ENCODE assay signal across 3 fruit fly cellular contexts in the genomic region with DNA sequence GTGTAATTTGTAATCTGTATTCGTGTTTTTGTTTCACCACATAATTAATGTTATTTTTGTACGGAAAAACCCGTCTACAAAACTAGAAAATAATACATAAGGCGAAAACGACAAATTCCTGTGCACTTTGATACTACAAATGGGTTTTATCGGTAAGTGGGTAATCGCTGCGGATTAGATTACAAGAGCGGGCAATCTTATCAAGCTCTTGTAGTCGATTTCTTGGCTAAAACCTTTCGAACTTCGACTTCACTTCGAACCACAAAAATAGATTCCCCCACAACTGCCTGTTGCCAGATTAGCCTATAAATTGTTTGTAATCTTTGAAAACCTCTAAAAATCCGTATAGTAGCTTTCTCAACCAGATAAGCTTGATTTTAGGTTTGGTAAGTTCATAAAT.
A peak's percentile ranks its signal among the peaks of the same experiment; 100 is the strongest.
TF ChIP-seq lines count a peak whose summit lies in the region.

No protein-coding gene starts in this region.

- TF ChIP-seq CTCF in whole organism, embryonic (GFP tag; optimal IDR thresholded peaks at IDR 0.05; lab: Kevin White, UChicago): no peak

TF ChIP-seq in whole organism, embryonic, 481 proteins besides CTCF, POLR2A, EP300 and RAD21:
- no peak for TF ChIP-seq Asciz (GFP tag; optimal IDR thresholded peaks at IDR 0.05; lab: Kevin White, UChicago)
- TF ChIP-seq sug (tag; optimal IDR thresholded peaks at IDR 0.05; lab: Kevin White, UChicago): peak; percentile 11
- peak; percentile 15 for TF ChIP-seq grn (GFP tag; optimal IDR thresholded peaks at IDR 0.05; lab: Kevin White, UChicago)
- TF ChIP-seq Vsx1 (GFP tag; optimal IDR thresholded peaks at IDR 0.05; lab: Kevin White, UChicago): peak; percentile 63
- peak; percentile 16 for TF ChIP-seq CG34376 (GFP tag; optimal IDR thresholded peaks at IDR 0.05; lab: Kevin White, UChicago)
- TF ChIP-seq CG15479 (GFP tag; optimal IDR thresholded peaks at IDR 0.05; lab: Kevin White, UChicago): no peak
- TF ChIP-seq GATAe (GFP tag; conservative IDR thresholded peaks at IDR 0.05; lab: Robert Waterston, UW): peak; percentile 16; the same call in 1 of the 2 replicates
- TF ChIP-seq CG4707 (GFP tag; optimal IDR thresholded peaks at IDR 0.05; lab: Kevin White, UChicago): no peak
- peak; percentile 26 for TF ChIP-seq mirr (GFP tag; optimal IDR thresholded peaks at IDR 0.05; lab: Kevin White, UChicago)
- no peak for TF ChIP-seq pb (GFP tag; optimal IDR thresholded peaks at IDR 0.05; lab: Kevin White, UChicago)
- TF ChIP-seq exex (tag; optimal IDR thresholded peaks at IDR 0.05; lab: Kevin White, UChicago): peak; percentile 92
- no peak for TF ChIP-seq CG2199 (GFP tag; IDR thresholded peaks at IDR 0.05; lab: Robert Waterston, UW)
TF ChIP-seq in whole organism, embryonic: peak in this region for 7.

TF ChIP-seq in whole organism, prepupa, 60 proteins besides CTCF, POLR2A, EP300 and RAD21:
- no peak for TF ChIP-seq CG1621 (tag; optimal IDR thresholded peaks at IDR 0.05; lab: Kevin White, UChicago)
- TF ChIP-seq vri (GFP tag; optimal IDR thresholded peaks at IDR 0.05; lab: Kevin White, UChicago): peak; percentile 6
- no peak for TF ChIP-seq dac (GFP tag; optimal IDR thresholded peaks at IDR 0.05; lab: Kevin White, UChicago)
- TF ChIP-seq CG10669 (GFP tag; optimal IDR thresholded peaks at IDR 0.05; lab: Kevin White, UChicago): no peak

TF ChIP-seq in whole organism, wandering third instar larva, 38 proteins besides CTCF, POLR2A, EP300 and RAD21:
- TF ChIP-seq brk (GFP tag; optimal IDR thresholded peaks at IDR 0.05; lab: Kevin White, UChicago) (peak; percentile 34), CG9705 (GFP tag; optimal IDR thresholded peaks at IDR 0.05; lab: Kevin White, UChicago) (no peak), dl (GFP tag; optimal IDR thresholded peaks at IDR 0.05; lab: Kevin White, UChicago; ENCODE audit: insufficient read depth in 1 of 2, partially characterized antibody in 2 of 2) (no peak)
